Fruit fly (Drosophila melanogaster): ENCODE measurements around the gene CG32579.
A peak's percentile ranks its signal among the peaks of the same experiment; 100 is the strongest.

The CG32579 gene

dm6 chrX:16279340-16279941 lies 43.6 kb upstream of the CG32579 start (continued):
- peak; percentile 96 for TF ChIP-seq CG31627 (GFP tag; optimal IDR thresholded peaks at IDR 0.05)
- TF ChIP-seq CG11902 (GFP tag; optimal IDR thresholded peaks at IDR 0.05): peak; percentile 99
- TF ChIP-seq vri (GFP tag; optimal IDR thresholded peaks at IDR 0.05): peak; percentile 73
- TF ChIP-seq Gug (GFP tag; IDR thresholded peaks at IDR 0.05): peak; percentile 88
- peak; percentile 92 for TF ChIP-seq pdm3 (GFP tag; optimal IDR thresholded peaks at IDR 0.05)
- peak; percentile 93 for TF ChIP-seq Eip75B (GFP tag; optimal IDR thresholded peaks at IDR 0.05)
- peak; percentile 89 for TF ChIP-seq CG34406 (GFP tag; optimal IDR thresholded peaks at IDR 0.05)
- TF ChIP-seq spab (GFP tag; optimal IDR thresholded peaks at IDR 0.05): peak; percentile 70
- peak; percentile 86 for TF ChIP-seq net (GFP tag; optimal IDR thresholded peaks at IDR 0.05)
- peak; percentile 88 for TF ChIP-seq CG10631 (GFP tag; optimal IDR thresholded peaks at IDR 0.05)
- TF ChIP-seq lz (GFP tag; optimal IDR thresholded peaks at IDR 0.05): peak; percentile 95
- TF ChIP-seq dsx (GFP tag; optimal IDR thresholded peaks at IDR 0.05; ENCODE audit: poor library complexity, severe bottlenecking): peak; percentile 68
- peak; percentile 72 for TF ChIP-seq CG9139 (GFP tag; optimal IDR thresholded peaks at IDR 0.05)
- peak; percentile 87 for TF ChIP-seq CG10669 (GFP tag; optimal IDR thresholded peaks at IDR 0.05)
- TF ChIP-seq svp (GFP tag): peak; percentile 98

dm6 chrX:16281305-16281704 lies 41.8 kb upstream of the CG32579 start:
- TF ChIP-seq Met (GFP tag; optimal IDR thresholded peaks at IDR 0.05): no peak

- TF ChIP-seq CG11762 (GFP tag; optimal IDR thresholded peaks at IDR 0.05; ENCODE audit: insufficient read depth) (no peak), Eip75B (GFP tag; optimal IDR thresholded peaks at IDR 0.05) (no peak), vri (GFP tag; optimal IDR thresholded peaks at IDR 0.05) (peak; percentile 78), Eip78C (GFP tag) (peak; percentile 20), CG6792 (GFP tag; optimal IDR thresholded peaks at IDR 0.05) (no peak), Ets21C (GFP tag; optimal IDR thresholded peaks at IDR 0.05) (no peak), CG11902 (GFP tag; optimal IDR thresholded peaks at IDR 0.05) (no peak), CG8319 (GFP tag; optimal IDR thresholded peaks at IDR 0.05) (no peak), fkh (GFP tag; optimal IDR thresholded peaks at IDR 0.05) (peak; percentile 34), OdsH (GFP tag; optimal IDR thresholded peaks at IDR 0.05) (no peak), svp (GFP tag) (peak; percentile 93), CG10631 (GFP tag; optimal IDR thresholded peaks at IDR 0.05) (no peak)
These were observed 41.2 kb upstream of the CG32579 start for dm6 chrX:16281717-16282529.

- TF ChIP-seq CG11294 (GFP tag; IDR thresholded peaks at IDR 0.05) (no peak), CG6792 (GFP tag; optimal IDR thresholded peaks at IDR 0.05) (peak; percentile 20), OdsH (GFP tag; optimal IDR thresholded peaks at IDR 0.05) (peak; percentile 38), CG6163 (GFP tag; IDR thresholded peaks at IDR 0.05) (no peak), Eip78C (GFP tag) (peak; percentile 79), Sox102F (GFP tag; optimal IDR thresholded peaks at IDR 0.05) (peak; percentile 24), dsx (GFP tag; optimal IDR thresholded peaks at IDR 0.05; ENCODE audit: poor library complexity, severe bottlenecking) (no peak), CG31627 (GFP tag; optimal IDR thresholded peaks at IDR 0.05) (peak; percentile 19), CG10631 (GFP tag; optimal IDR thresholded peaks at IDR 0.05) (peak; percentile 11), lz (GFP tag; optimal IDR thresholded peaks at IDR 0.05) (peak; percentile 20), CG8632 (GFP tag; optimal IDR thresholded peaks at IDR 0.05) (no peak), svp (GFP tag) (peak; percentile 83), Eip93F (GFP tag; optimal IDR thresholded peaks at IDR 0.05) (no peak), Gug (GFP tag; IDR thresholded peaks at IDR 0.05) (no peak), Hr39 (GFP tag; optimal IDR thresholded peaks at IDR 0.05) (peak; percentile 26), CG6276 (GFP tag; optimal IDR thresholded peaks at IDR 0.05) (no peak), Hr4 (GFP tag; optimal IDR thresholded peaks at IDR 0.05) (peak; percentile 9), CG34406 (GFP tag; optimal IDR thresholded peaks at IDR 0.05) (peak; percentile 17), CG4318 (GFP tag; optimal IDR thresholded peaks at IDR 0.05) (no peak), acj6 (GFP tag; optimal IDR thresholded peaks at IDR 0.05) (peak; percentile 17), topi (GFP tag; optimal IDR thresholded peaks at IDR 0.05) (peak; percentile 34), vri (GFP tag; optimal IDR thresholded peaks at IDR 0.05) (peak; percentile 7), Smox (GFP tag; optimal IDR thresholded peaks at IDR 0.05) (peak; percentile 34), CG8319 (GFP tag; optimal IDR thresholded peaks at IDR 0.05) (no peak), Eip75B (GFP tag; optimal IDR thresholded peaks at IDR 0.05) (peak; percentile 18), CG15336 (GFP tag; IDR thresholded peaks at IDR 0.05) (no peak), achi (GFP tag; optimal IDR thresholded peaks at IDR 0.05) (no peak), pdm3 (GFP tag; optimal IDR thresholded peaks at IDR 0.05) (peak; percentile 27), Met (GFP tag; optimal IDR thresholded peaks at IDR 0.05) (peak; percentile 43), esn (GFP tag; optimal IDR thresholded peaks at IDR 0.05) (peak; percentile 46)
These were observed 37.9 kb upstream of the CG32579 start for dm6 chrX:16285186-16285585.

All from whole organism, prepupa.